Worm (Caenorhabditis elegans) whole organism, L1 larva: ENCODE measurements around the gene R02E4.2.

Experiments
- blmp-1 ChIP-seq: fragments of 150-350 bp; optimal IDR thresholded peaks from 2 replicates; lab custom pipeline; 2014; ENCODE audit warnings: missing biosample characterization, missing genetic modification characterization
- ceh-82 ChIP-seq, 3 experiments: fragments of 150-350 bp in 1 of 3; sonication (generic microtip) in 2 of 3; optimal IDR thresholded peaks; 2 replicates each; lab custom pipeline; 2014 to 2017; ENCODE audit warnings: missing biosample characterization in 3 of 3, missing genetic modification characterization in 3 of 3
- unc-130 ChIP-seq: fragments of 150-350 bp; optimal IDR thresholded peaks from 2 replicates; lab custom pipeline; 2017; ENCODE audit warnings: missing biosample characterization, missing genetic modification characterization, inconsistent platforms

ce11 chrX:4061968-4062367 is 45.3 kb upstream of the R02E4.2 start:
- TF ChIP-seq ceh-82 (tag; optimal IDR thresholded peaks at IDR 0.05; lab: Kevin White, UChicago) (no peak), blmp-1 (tag; lab: Kevin White, UChicago) (no peak), unc-130 (no peak)
